Fruit fly (Drosophila melanogaster) whole organism, wandering third instar larva: ENCODE measurements around the gene ex.

Experiments
- Abd-B ChIP-seq: fragments of >200 bp; optimal IDR thresholded peaks from 2 replicates; lab custom pipeline; 2017; ENCODE audit warnings: missing biosample characterization, missing genetic modification characterization
- CG32264 ChIP-seq: fragments of 200-800 bp; sonication (Bioruptor generic); optimal IDR thresholded peaks from 2 replicates; lab custom pipeline; 2016; ENCODE audit warnings: missing biosample characterization, missing genetic modification characterization
- Dif ChIP-seq: fragments of 200-275, 200-300 bp; sonication (Bioruptor generic); optimal IDR thresholded peaks from 2 replicates; lab custom pipeline; 2018; ENCODE audit warnings: missing biosample characterization, missing genetic modification characterization; ENCODE audit not compliant: partially characterized antibody
- HLH106 ChIP-seq: fragments of 200-800 bp; optimal IDR thresholded peaks from 3 replicates; lab custom pipeline; 2019; ENCODE audit warnings: missing biosample characterization, mild to moderate bottlenecking, missing genetic modification characterization, moderate library complexity
- Hr83 ChIP-seq: fragments of 200-300 bp; sonication (Bioruptor generic); optimal IDR thresholded peaks from 2 replicates; lab custom pipeline; 2016; ENCODE audit warnings: missing biosample characterization, mild to moderate bottlenecking, missing genetic modification characterization, moderate library complexity; ENCODE audit not compliant: poor library complexity, severe bottlenecking
- OdsH ChIP-seq: fragments of 200-800 bp; sonication (Bioruptor generic); optimal IDR thresholded peaks from 2 replicates; lab custom pipeline; 2016; ENCODE audit warnings: missing biosample characterization, mild to moderate bottlenecking, missing genetic modification characterization
- ey ChIP-seq: fragments of 200-800 bp; sonication (Bioruptor generic); optimal IDR thresholded peaks from 2 replicates; lab custom pipeline; 2016; ENCODE audit warnings: missing biosample characterization, missing genetic modification characterization
- fru ChIP-seq: fragments of 200-800 bp; sonication (Bioruptor generic); optimal IDR thresholded peaks from 3 replicates; lab custom pipeline; 2016; ENCODE audit warnings: missing biosample characterization, mild to moderate bottlenecking, missing genetic modification characterization
- pan ChIP-seq: fragments of >200 bp; optimal IDR thresholded peaks from 2 replicates; lab custom pipeline; 2017
- psq ChIP-seq: fragments of 200-800 bp; sonication (Bioruptor generic); optimal IDR thresholded peaks from 3 replicates; lab custom pipeline; 2017; ENCODE audit warnings: missing biosample characterization, mild to moderate bottlenecking, missing genetic modification characterization, moderate library complexity
- usp ChIP-seq: fragments of >200 bp; optimal IDR thresholded peaks from 2 replicates; lab custom pipeline; 2017; ENCODE audit warnings: missing biosample characterization, missing genetic modification characterization

dm6 chr2L:434439-434838 is 3.4 kb downstream of the ex start:
- TF ChIP-seq Dif (GFP tag; lab: Kevin White, UChicago) (no peak), CG32264 (GFP tag; lab: Kevin White, UChicago) (no peak), pan (lab: Kevin White, UChicago) (no peak), Abd-B (GFP tag; lab: Kevin White, UChicago) (no peak), ey (GFP tag; lab: Kevin White, UChicago) (no peak), usp (GFP tag; lab: Kevin White, UChicago) (no peak), psq (GFP tag; lab: Kevin White, UChicago) (no peak), Hr83 (GFP tag; lab: Kevin White, UChicago) (no peak), HLH106 (tag; lab: Kevin White, UChicago) (no peak), OdsH (no peak), fru (no peak)
